Worm (Caenorhabditis elegans) whole organism, L3 larva: ENCODE results near the gene ZK262.8.

Experiments used
- R02D3.7 ChIP-seq: fragments of 150-350 bp; optimal IDR thresholded peaks from 2 replicates; lab custom pipeline; 2014; ENCODE audit warnings: missing biosample characterization, missing genetic modification characterization
- aly-2 ChIP-seq: fragments of 150-350 bp; optimal IDR thresholded peaks from 2 replicates; lab custom pipeline; 2014; ENCODE audit warnings: missing biosample characterization, missing genetic modification characterization
- ama-1 ChIP-seq: fragments of 150-350 bp; optimal IDR thresholded peaks from 2 replicates; lab custom pipeline; 2018
- ceh-28 ChIP-seq: fragments of 150-350 bp; optimal IDR thresholded peaks from 2 replicates; lab custom pipeline; 2014; ENCODE audit warnings: missing biosample characterization, missing genetic modification reagents, missing genetic modification characterization
- ceh-9 ChIP-seq: sonication (generic microtip); optimal IDR thresholded peaks from 2 replicates; lab custom pipeline; 2018; ENCODE audit warnings: missing biosample characterization, missing genetic modification characterization
- daf-12 ChIP-seq: fragments of 150-350 bp; optimal IDR thresholded peaks from 2 replicates; lab custom pipeline; 2014; ENCODE audit warnings: missing biosample characterization, missing genetic modification reagents, missing genetic modification characterization
- egl-27 ChIP-seq: sonication (generic microtip); optimal IDR thresholded peaks from 4 replicates; lab custom pipeline; 2017; ENCODE audit warnings: missing biosample characterization, missing genetic modification reagents, missing genetic modification characterization
- elt-2 ChIP-seq: sonication (generic microtip); optimal IDR thresholded peaks from 2 replicates; lab custom pipeline; 2016; ENCODE audit warnings: missing genetic modification reagents, mild to moderate bottlenecking, missing genetic modification characterization, missing compliant biosample characterization
- elt-3 ChIP-seq, 3 experiments: fragments of 150-350 bp in 1 of 3; sonication (generic microtip) in 2 of 3; optimal IDR thresholded peaks; 2 replicates in 2 of 3; 4 replicates in 1 of 3; lab custom pipeline; 2014 to 2017; ENCODE audit warnings: missing biosample characterization in 3 of 3, missing genetic modification characterization in 3 of 3
- eor-1 ChIP-seq, 2 experiments: fragments of 150-350 bp; optimal IDR thresholded peaks; 2 replicates each; lab custom pipeline; 2014 to 2018; ENCODE audit warnings: missing biosample characterization in 2 of 2, missing genetic modification characterization in 2 of 2
- fkh-10 ChIP-seq: sonication (generic microtip); optimal IDR thresholded peaks from 2 replicates; lab custom pipeline; 2017; ENCODE audit warnings: missing biosample characterization, missing genetic modification reagents, missing genetic modification characterization
- fos-1 ChIP-seq: fragments of 150-350 bp; optimal IDR thresholded peaks from 2 replicates; lab custom pipeline; 2014; ENCODE audit warnings: missing biosample characterization, missing genetic modification characterization
- hmg-11 ChIP-seq: sonication (generic microtip); optimal IDR thresholded peaks from 2 replicates; lab custom pipeline; 2016; ENCODE audit warnings: missing genetic modification characterization, missing compliant biosample characterization
- jun-1 ChIP-seq: fragments of 150-350 bp; optimal IDR thresholded peaks from 2 replicates; lab custom pipeline; 2014; ENCODE audit warnings: missing biosample characterization, missing genetic modification reagents, missing genetic modification characterization
- lin-39 ChIP-seq: fragments of 150-350 bp; optimal IDR thresholded peaks from 2 replicates; lab custom pipeline; 2018; ENCODE audit warnings: missing biosample characterization, missing genetic modification reagents, missing genetic modification characterization
- lsy-12 ChIP-seq: sonication (generic microtip); optimal IDR thresholded peaks from 2 replicates; lab custom pipeline; 2016; ENCODE audit warnings: mild to moderate bottlenecking, missing genetic modification characterization, missing compliant biosample characterization
- mdl-1 ChIP-seq: fragments of 150-350 bp; optimal IDR thresholded peaks from 2 replicates; lab custom pipeline; 2014; ENCODE audit warnings: missing biosample characterization, missing genetic modification characterization
- mml-1 ChIP-seq: fragments of 150-350 bp; sonication (generic microtip); optimal IDR thresholded peaks from 3 replicates; lab custom pipeline; 2014; ENCODE audit warnings: missing biosample characterization, missing genetic modification characterization
- nhr-11 ChIP-seq: fragments of 150-350 bp; optimal IDR thresholded peaks from 2 replicates; lab custom pipeline; 2014; ENCODE audit warnings: missing biosample characterization, missing genetic modification characterization
- nhr-12 ChIP-seq: fragments of 150-350 bp; optimal IDR thresholded peaks from 2 replicates; lab custom pipeline; 2014; ENCODE audit warnings: missing biosample characterization, missing genetic modification characterization
- nhr-23 ChIP-seq: fragments of 150-350 bp; optimal IDR thresholded peaks from 2 replicates; lab custom pipeline; 2014; ENCODE audit warnings: missing biosample characterization, missing genetic modification reagents, missing genetic modification characterization
- nhr-237 ChIP-seq: fragments of 150-350 bp; optimal IDR thresholded peaks from 2 replicates; lab custom pipeline; 2014; ENCODE audit warnings: missing biosample characterization, missing genetic modification characterization
- nhr-43 ChIP-seq: sonication (generic microtip); optimal IDR thresholded peaks from 2 replicates; lab custom pipeline; 2016; ENCODE audit warnings: mild to moderate bottlenecking, missing genetic modification characterization, missing compliant biosample characterization; ENCODE audit not compliant: poor library complexity, severe bottlenecking
- nhr-67 ChIP-seq: fragments of 150-350 bp; optimal IDR thresholded peaks from 2 replicates; lab custom pipeline; 2014; ENCODE audit warnings: missing biosample characterization, missing genetic modification characterization
- nhr-76 ChIP-seq: fragments of 150-350 bp; sonication (generic microtip); optimal IDR thresholded peaks from 5 replicates; lab custom pipeline; 2014; ENCODE audit warnings: missing biosample characterization, missing genetic modification characterization
- nhr-77 ChIP-seq: fragments of 150-350 bp; optimal IDR thresholded peaks from 2 replicates; lab custom pipeline; 2014; ENCODE audit warnings: missing biosample characterization, missing genetic modification characterization
- pha-4 ChIP-seq: fragments of 150-350 bp; optimal IDR thresholded peaks from 2 replicates; lab custom pipeline; 2014; ENCODE audit warnings: missing biosample characterization, missing genetic modification reagents, missing genetic modification characterization
- pqm-1 ChIP-seq: fragments of 150-350 bp; optimal IDR thresholded peaks from 2 replicates; lab custom pipeline; 2017; ENCODE audit warnings: missing biosample characterization, missing genetic modification characterization, inconsistent platforms
- sea-2 ChIP-seq: fragments of 150-350 bp; sonication (generic microtip); optimal IDR thresholded peaks from 4 replicates; lab custom pipeline; 2014; ENCODE audit warnings: missing biosample characterization, missing genetic modification reagents, missing genetic modification characterization
- skn-1 ChIP-seq: fragments of 150-350 bp; optimal IDR thresholded peaks from 2 replicates; lab custom pipeline; 2014; ENCODE audit warnings: missing biosample characterization, missing genetic modification characterization
- tbx-2 ChIP-seq: sonication (generic microtip); optimal IDR thresholded peaks from 2 replicates; lab custom pipeline; 2016; ENCODE audit warnings: mild to moderate bottlenecking, missing genetic modification characterization, missing compliant biosample characterization
- unc-39 ChIP-seq: sonication (generic microtip); optimal IDR thresholded peaks from 4 replicates; lab custom pipeline; 2017; ENCODE audit warnings: missing biosample characterization, missing genetic modification characterization
- unc-62 ChIP-seq: fragments of 150-350 bp; sonication (generic microtip); optimal IDR thresholded peaks from 4 replicates; lab custom pipeline; 2014; ENCODE audit warnings: missing biosample characterization, missing genetic modification reagents, missing genetic modification characterization
- ztf-11 ChIP-seq: fragments of 150-350 bp; optimal IDR thresholded peaks from 2 replicates; lab custom pipeline; 2014; ENCODE audit warnings: missing biosample characterization, missing genetic modification characterization
- ztf-4 ChIP-seq: fragments of 150-350 bp; optimal IDR thresholded peaks from 2 replicates; lab custom pipeline; 2014; ENCODE audit warnings: missing biosample characterization, missing genetic modification characterization

Gene ZK262.8

ce11 chrV:18425544-18425943, 12.6 kb upstream of the ZK262.8 start, which contains the start of gene ZK262.19:
TSS of gene ZK262.19 (minus strand) at chrV:18425644.
- TF ChIP-seq unc-39 (tag; lab: Kevin White, UChicago) (no peak), mml-1 (tag; lab: Kevin White, UChicago) (no peak), elt-2 (no peak), pha-4 (no peak), ztf-11 (tag; lab: Kevin White, UChicago) (no peak), lsy-12 (tag; lab: Kevin White, UChicago) (no peak), ceh-28 (no peak), tbx-2 (no peak), fkh-10 (GFP tag; lab: Kevin White, UChicago) (no peak), nhr-237 (no peak), nhr-67 (tag; lab: Kevin White, UChicago) (no peak), fos-1 (no peak), nhr-11 (no peak), eor-1 (tag; optimal IDR thresholded peaks at IDR 0.05; lab: Kevin White, UChicago) (no peak), nhr-43 (tag; lab: Kevin White, UChicago) (no peak), ceh-9 (tag; lab: Kevin White, UChicago) (no peak)
- TF ChIP-seq, all 47 proteins: peak for 0

ce11 chrV:18426280-18426679, 11.9 kb upstream of the ZK262.8 start, which contains the start of gene srw-83:
TSS of gene srw-83 (plus strand) at chrV:18426580.
- TF ChIP-seq mdl-1 (tag; lab: Kevin White, UChicago) = no peak
- TF ChIP-seq R02D3.7 (tag; lab: Kevin White, UChicago) = no peak
- TF ChIP-seq aly-2 (tag; lab: Kevin White, UChicago) = no peak
- no peak for TF ChIP-seq nhr-76 (tag; lab: Kevin White, UChicago)
- no peak for TF ChIP-seq elt-2
- no peak for TF ChIP-seq unc-62 (GFP tag; lab: Kevin White, UChicago)
- TF ChIP-seq egl-27 = no peak
- no peak for TF ChIP-seq pqm-1
- no peak for TF ChIP-seq eor-1 (tag; optimal IDR thresholded peaks at IDR 0.05; lab: Kevin White, UChicago)
- no peak for TF ChIP-seq ama-1 (lab: Kevin White, UChicago)
- TF ChIP-seq, all 47 proteins: peak for 0

- no peak for TF ChIP-seq nhr-12 (tag; lab: Kevin White, UChicago)
- TF ChIP-seq elt-2 = no peak
- TF ChIP-seq unc-39 (tag; lab: Kevin White, UChicago) = no peak
- no peak for TF ChIP-seq jun-1 (tag; lab: Kevin White, UChicago)
- no peak for TF ChIP-seq nhr-76 (tag; lab: Kevin White, UChicago)
- no peak for TF ChIP-seq elt-3 (tag; optimal IDR thresholded peaks at IDR 0.05; lab: Kevin White, UChicago)
- no peak for TF ChIP-seq R02D3.7 (tag; lab: Kevin White, UChicago)
- TF ChIP-seq lin-39 (tag; lab: Kevin White, UChicago) = no peak
- TF ChIP-seq nhr-77 (tag; lab: Kevin White, UChicago) = no peak
- no peak for TF ChIP-seq eor-1 (tag; optimal IDR thresholded peaks at IDR 0.05; lab: Kevin White, UChicago)
- no peak for TF ChIP-seq sea-2 (GFP tag; lab: Kevin White, UChicago)
Measured at ce11 chrV:18430826-18431225, 7.4 kb upstream of the ZK262.8 start.

ce11 chrV:18431450-18431849, 6.7 kb upstream of the ZK262.8 start, which contains the start of gene srw-82:
TSS of gene srw-82 (plus strand) at chrV:18431750.
- TF ChIP-seq skn-1 (tag; lab: Kevin White, UChicago) = no peak
- TF ChIP-seq nhr-12 (tag; lab: Kevin White, UChicago) = no peak
- no peak for TF ChIP-seq aly-2 (tag; lab: Kevin White, UChicago)
- TF ChIP-seq egl-27 = no peak
- no peak for TF ChIP-seq daf-12 (tag; lab: Kevin White, UChicago)
- TF ChIP-seq ceh-28 = no peak
- TF ChIP-seq nhr-237 = no peak

- TF ChIP-seq nhr-23 (tag; lab: Kevin White, UChicago) = no peak
- TF ChIP-seq fos-1 = no peak
- TF ChIP-seq ztf-4 = no peak
- TF ChIP-seq hmg-11 (tag; lab: Kevin White, UChicago) = no peak
Measured at ce11 chrV:18434961-18435360, 3.2 kb upstream of the ZK262.8 start, which contains the start of gene ZK262.20. TSS of gene ZK262.20 (minus strand) at chrV:18435061.
